Fruit fly (Drosophila melanogaster) whole organism, wandering third instar larva: ENCODE data around the gene CG32066.

Experiments used
- Abd-B ChIP-seq: fragments of >200 bp; optimal IDR thresholded peaks from 2 replicates; lab custom pipeline; 2017; ENCODE audit warnings: missing biosample characterization, missing genetic modification characterization
- Dfd ChIP-seq: fragments of >200 bp; optimal IDR thresholded peaks from 2 replicates; lab custom pipeline; 2017; ENCODE audit warnings: missing biosample characterization, missing genetic modification characterization
- Hr78 ChIP-seq: fragments of >200 bp; optimal IDR thresholded peaks from 2 replicates; lab custom pipeline; 2017; ENCODE audit warnings: missing biosample characterization, missing genetic modification characterization
- Jra ChIP-seq: sonication (Bioruptor generic); optimal IDR thresholded peaks from 2 replicates; lab custom pipeline; 2016; ENCODE audit warnings: missing biosample characterization, missing genetic modification characterization
- N ChIP-seq: fragments of >200 bp; optimal IDR thresholded peaks from 2 replicates; lab custom pipeline; 2018; ENCODE audit warnings: missing biosample characterization, missing external identifiers, missing genetic modification characterization
- OdsH ChIP-seq: fragments of 200-800 bp; sonication (Bioruptor generic); optimal IDR thresholded peaks from 2 replicates; lab custom pipeline; 2016; ENCODE audit warnings: missing biosample characterization, mild to moderate bottlenecking, missing genetic modification characterization
- br ChIP-seq: fragments of 200-800 bp; sonication (Bioruptor generic); optimal IDR thresholded peaks from 2 replicates; lab custom pipeline; 2016; ENCODE audit warnings: missing biosample characterization, missing genetic modification characterization
- brk ChIP-seq: fragments of 200-800 bp; sonication (Bioruptor generic); optimal IDR thresholded peaks from 2 replicates; lab custom pipeline; 2016; ENCODE audit warnings: missing biosample characterization, mild to moderate bottlenecking, missing genetic modification characterization
- fru ChIP-seq: fragments of 200-800 bp; sonication (Bioruptor generic); optimal IDR thresholded peaks from 3 replicates; lab custom pipeline; 2016; ENCODE audit warnings: missing biosample characterization, mild to moderate bottlenecking, missing genetic modification characterization
- h ChIP-seq: fragments of 200-800 bp; sonication (Bioruptor generic); optimal IDR thresholded peaks from 3 replicates; lab custom pipeline; 2016; ENCODE audit warnings: missing biosample characterization, mild to moderate bottlenecking, missing genetic modification characterization
- pan ChIP-seq: fragments of >200 bp; optimal IDR thresholded peaks from 2 replicates; lab custom pipeline; 2017
- psq ChIP-seq: fragments of 200-800 bp; sonication (Bioruptor generic); optimal IDR thresholded peaks from 3 replicates; lab custom pipeline; 2017; ENCODE audit warnings: missing biosample characterization, mild to moderate bottlenecking, missing genetic modification characterization, moderate library complexity
- sv ChIP-seq: fragments of 200-800 bp; sonication (Bioruptor generic); optimal IDR thresholded peaks from 3 replicates; lab custom pipeline; 2016; ENCODE audit warnings: missing biosample characterization, missing genetic modification characterization
- usp ChIP-seq: fragments of >200 bp; optimal IDR thresholded peaks from 2 replicates; lab custom pipeline; 2017; ENCODE audit warnings: missing biosample characterization, missing genetic modification characterization

- TF ChIP-seq OdsH (GFP tag; lab: Kevin White, UChicago) (no peak), N (GFP tag; lab: Kevin White, UChicago) (no peak), pan (lab: Kevin White, UChicago) (no peak), Abd-B (GFP tag; lab: Kevin White, UChicago) (no peak), br (no peak), usp (GFP tag; lab: Kevin White, UChicago) (no peak), Hr78 (GFP tag; lab: Kevin White, UChicago) (no peak), h (GFP tag; lab: Kevin White, UChicago) (no peak), Dfd (no peak), sv (GFP tag; lab: Kevin White, UChicago) (no peak), fru (GFP tag; lab: Kevin White, UChicago) (no peak), psq (peak; percentile 33), brk (GFP tag; lab: Kevin White, UChicago) (no peak), Jra (GFP tag; lab: Kevin White, UChicago) (no peak)
Measured at dm6 chr3L:10659993-10660743, 645 bp downstream of the CG32066 start.
